In the genomic region with DNA sequence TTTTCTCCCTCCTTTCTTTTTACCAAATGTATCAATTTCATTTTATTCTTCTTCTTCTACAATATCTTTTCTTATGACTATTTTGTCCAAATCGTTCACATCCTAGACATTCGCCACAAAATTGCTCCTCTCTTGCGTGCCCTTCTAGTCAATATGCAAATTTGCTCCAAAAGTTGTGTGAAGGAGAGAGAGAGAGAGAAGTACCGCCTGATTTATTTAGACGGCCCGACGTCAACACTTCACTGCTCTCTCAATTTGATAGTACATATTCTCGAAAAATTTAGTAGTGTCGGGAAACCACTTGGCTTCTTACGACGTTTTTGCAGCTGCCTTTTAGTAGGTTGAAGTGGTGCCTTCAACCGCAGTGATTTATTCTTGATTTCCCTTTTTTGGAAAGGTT, we compare ENCODE assay signal across 6 worm cellular contexts.
TF ChIP-seq lines count a peak whose summit lies in the region.

No protein-coding gene starts in this region.

TF ChIP-seq in whole organism, L1 larva, 84 proteins besides CTCF, POLR2A, EP300 and RAD21:
- no peak for TF ChIP-seq lin-13 (GFP tag; optimal IDR thresholded peaks at IDR 0.05; lab: Kevin White, UChicago)
- TF ChIP-seq lin-14 (GFP tag; optimal IDR thresholded peaks at IDR 0.05; lab: Kevin White, UChicago): peak; percentile 51
- TF ChIP-seq tlp-1 (tag; optimal IDR thresholded peaks at IDR 0.05; lab: Kevin White, UChicago): no peak
- TF ChIP-seq nhr-77 (tag; optimal IDR thresholded peaks at IDR 0.05; lab: Kevin White, UChicago): no peak
- TF ChIP-seq ceh-90 (tag; optimal IDR thresholded peaks at IDR 0.05; lab: Kevin White, UChicago): no peak
- no peak for TF ChIP-seq tbx-2 (tag; optimal IDR thresholded peaks at IDR 0.05; lab: Kevin White, UChicago)
- TF ChIP-seq alr-1 (tag; optimal IDR thresholded peaks at IDR 0.05; lab: Kevin White, UChicago; ENCODE audit: borderline replicate concordance): no peak
- no peak for TF ChIP-seq unc-98 (GFP tag; IDR thresholded peaks at IDR 0.05; lab: Robert Waterston, UW)

TF ChIP-seq in whole organism, L2 larva, 48 proteins besides CTCF, POLR2A, EP300 and RAD21:
- TF ChIP-seq C34F6.9 (tag; optimal IDR thresholded peaks at IDR 0.05; lab: Kevin White, UChicago) (peak; percentile 11), unc-55 (GFP tag; optimal IDR thresholded peaks at IDR 0.05; lab: Kevin White, UChicago) (no peak)

TF ChIP-seq in whole organism, L3 larva, 47 proteins besides CTCF, POLR2A, EP300 and RAD21:
- TF ChIP-seq R02D3.7 (tag; optimal IDR thresholded peaks at IDR 0.05; lab: Kevin White, UChicago) (no peak), fkh-10 (GFP tag; optimal IDR thresholded peaks at IDR 0.05; lab: Kevin White, UChicago) (peak; percentile 64)

TF ChIP-seq in whole organism, late embryonic, 69 proteins besides CTCF, POLR2A, EP300 and RAD21:
- no peak for TF ChIP-seq che-1 (tag; optimal IDR thresholded peaks at IDR 0.05; lab: Kevin White, UChicago)
- TF ChIP-seq unc-42 (tag; optimal IDR thresholded peaks at IDR 0.05; lab: Kevin White, UChicago): peak; percentile 64

TF ChIP-seq in whole organism, mixed stage, embryonic, 35 proteins besides CTCF, POLR2A, EP300 and RAD21:
- no peak for TF ChIP-seq elt-3 (tag; optimal IDR thresholded peaks at IDR 0.05; lab: Kevin White, UChicago)
- peak; percentile 68 for TF ChIP-seq ces-1 (GFP tag; optimal IDR thresholded peaks at IDR 0.05; lab: Kevin White, UChicago)
- TF ChIP-seq tbx-8 (GFP tag; optimal IDR thresholded peaks at IDR 0.05; lab: Kevin White, UChicago): no peak

TF ChIP-seq in whole organism, young adult, 124 proteins besides CTCF, POLR2A, EP300 and RAD21:
- TF ChIP-seq ceh-27 (GFP tag; optimal IDR thresholded peaks at IDR 0.05; lab: Kevin White, UChicago): peak; percentile 32
- TF ChIP-seq K11D2.4 (GFP tag; IDR thresholded peaks at IDR 0.05; lab: Robert Waterston, UW): no peak
